Worm (Caenorhabditis elegans) whole organism, young adult: ENCODE data around the gene phf-15.

ENCODE experiments used
- C06A6.2 ChIP-seq: fragments of 200-800 bp; sonication (Bioruptor generic); conservative IDR thresholded peaks from 2 replicates; pipeline ENCODE4 v1.3.6; 2022; ENCODE audit warnings: missing genetic modification characterization, missing compliant biosample characterization
- ama-1 ChIP-seq, 3 experiments: fragments of 150-350 bp in 1 of 3; sonication (generic microtip) in 2 of 3; optimal IDR thresholded peaks; 2 replicates each; lab custom pipeline; 2014 to 2018; ENCODE audit warnings: missing biosample characterization in 2 of 3, missing genetic modification characterization in 2 of 3, missing genetic modification reagents in 2 of 3
- aptf-2 ChIP-seq: fragments of 200-800 bp; sonication (Bioruptor generic); conservative IDR thresholded peaks from 2 replicates; pipeline ENCODE4 v1.3.6; 2022; ENCODE audit warnings: missing genetic modification reagents, missing genetic modification characterization, missing compliant biosample characterization
- attf-5 ChIP-seq: fragments of 200-800 bp; sonication (Bioruptor generic); optimal IDR thresholded peaks from 2 replicates; lab custom pipeline; 2018; ENCODE audit warnings: mild to moderate bottlenecking, missing genetic modification characterization, missing compliant biosample characterization
- ceh-40 ChIP-seq: fragments of 200-800 bp; sonication (Bioruptor generic); IDR thresholded peaks from 2 replicates; pipeline ENCODE4 v1.3.6; 2022; ENCODE audit warnings: missing genetic modification characterization, missing compliant biosample characterization
- egrh-3 ChIP-seq: fragments of 200-800 bp; sonication (Bioruptor generic); IDR thresholded peaks from 2 replicates; pipeline ENCODE4 v1.3.6; 2022; ENCODE audit warnings: missing genetic modification reagents, missing genetic modification characterization, missing compliant biosample characterization
- ets-4 ChIP-seq: fragments of 200-800 bp; sonication (Bioruptor generic); optimal IDR thresholded peaks from 2 replicates; lab custom pipeline; 2018; ENCODE audit warnings: mild to moderate bottlenecking, missing genetic modification characterization, missing compliant biosample characterization
- mel-28 ChIP-seq: sonication (generic microtip); optimal IDR thresholded peaks from 2 replicates; lab custom pipeline; 2016; ENCODE audit warnings: borderline replicate concordance, mild to moderate bottlenecking, missing genetic modification characterization, missing compliant biosample characterization
- nfya-1 ChIP-seq: sonication (generic microtip); optimal IDR thresholded peaks from 2 replicates; lab custom pipeline; 2017; ENCODE audit warnings: antibody characterized with exemption, missing compliant biosample characterization, missing genetic modification characterization, borderline replicate concordance; ENCODE audit not compliant: insufficient read depth
- snpc-1.3 ChIP-seq: sonication (generic microtip); optimal IDR thresholded peaks from 2 replicates; lab custom pipeline; 2017; ENCODE audit warnings: missing genetic modification characterization, mild to moderate bottlenecking, missing compliant biosample characterization, antibody characterized with exemption, moderate library complexity, missing genotype, missing genetic modification reagents; ENCODE audit not compliant: insufficient read depth
- ztf-25 ChIP-seq: fragments of 200-800 bp; sonication (Bioruptor generic); IDR thresholded peaks from 2 replicates; pipeline ENCODE4 v1.3.6; 2022; ENCODE audit warnings: missing genetic modification reagents, missing genetic modification characterization, missing compliant biosample characterization
- ztf-28 ChIP-seq: fragments of 200-800 bp; sonication (Bioruptor generic); IDR thresholded peaks from 2 replicates; pipeline ENCODE4 v1.3.6; 2022; ENCODE audit warnings: missing genetic modification reagents, missing genetic modification characterization, missing compliant biosample characterization

DNA sequence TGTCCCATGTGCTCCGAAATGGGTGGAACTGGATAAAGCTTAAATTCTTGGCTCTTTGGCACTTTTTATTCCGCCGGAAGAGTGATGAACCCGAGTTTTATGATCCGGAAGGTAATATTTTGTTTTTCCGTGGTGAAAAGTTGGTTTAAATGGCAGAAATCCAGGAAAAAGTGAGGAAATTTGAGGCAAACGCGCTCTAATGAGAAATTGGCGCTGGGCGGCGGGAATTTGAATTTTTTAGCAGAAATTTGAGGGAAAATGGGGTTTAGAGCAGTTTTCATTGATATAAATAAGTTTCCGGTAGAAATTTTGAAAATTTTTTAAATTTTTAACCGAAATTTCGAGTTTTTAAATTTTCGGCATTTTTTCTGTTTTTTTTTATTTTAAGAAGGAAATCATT, 11.0 kb upstream of the phf-15 start:
- TF ChIP-seq C06A6.2 = no peak
- TF ChIP-seq mel-28 = no peak
- TF ChIP-seq ets-4 (GFP tag; lab: Kevin White, UChicago) = no peak
- no peak for TF ChIP-seq ama-1 (optimal IDR thresholded peaks at IDR 0.05; lab: Kevin White, UChicago)
- TF ChIP-seq ama-1 (GFP tag; optimal IDR thresholded peaks at IDR 0.05; lab: Kevin White, UChicago) = no peak
- no peak for TF ChIP-seq ztf-28 (GFP tag; lab: Robert Waterston, UW)
- TF ChIP-seq nfya-1 = no peak
- TF ChIP-seq aptf-2 (GFP tag; lab: Robert Waterston, UW) = no peak
- no peak for TF ChIP-seq ceh-40
- no peak for TF ChIP-seq ztf-25 (GFP tag; lab: Robert Waterston, UW)
- no peak for TF ChIP-seq snpc-1.3 (tag; lab: Kevin White, UChicago)
- no peak for TF ChIP-seq attf-5 (GFP tag; lab: Kevin White, UChicago)
- TF ChIP-seq egrh-3 (GFP tag; lab: Robert Waterston, UW) = no peak
